Worm (Caenorhabditis elegans): ENCODE measurements around the gene rrp-1.
A peak's percentile ranks its signal among the peaks of the same experiment; 100 is the strongest.

Gene rrp-1

ce11 chrIV:9993403-9994132 is 11.5 kb upstream of the rrp-1 start (continued):
- TF ChIP-seq zfp-2 (tag; optimal IDR thresholded peaks at IDR 0.05) (no peak), nhr-48 (tag; optimal IDR thresholded peaks at IDR 0.05) (no peak), snpc-1.2 (GFP tag; IDR thresholded peaks at IDR 0.05) (0 out of 2 replicates have a peak, but pooled peaks have one; percentile 28), ces-1 (GFP tag; optimal IDR thresholded peaks at IDR 0.05) (no peak), mes-2 (tag; optimal IDR thresholded peaks at IDR 0.05; ENCODE audit: poor library complexity, severe bottlenecking) (no peak), vab-7 (GFP tag; IDR thresholded peaks at IDR 0.05) (no peak), nhr-28 (tag; optimal IDR thresholded peaks at IDR 0.05) (peak; percentile 67), nhr-11 (tag; optimal IDR thresholded peaks at IDR 0.05) (no peak), lin-38 (GFP tag; IDR thresholded peaks at IDR 0.05) (peak; percentile 36), nhr-77 (tag; optimal IDR thresholded peaks at IDR 0.05) (no peak), duxl-1 (tag; optimal IDR thresholded peaks at IDR 0.05; ENCODE audit: poor library complexity) (no peak), tra-1 (GFP tag; IDR thresholded peaks at IDR 0.05) (no peak), D1046.2 (GFP tag; IDR thresholded peaks at IDR 0.05) (no peak), spr-1 (tag; optimal IDR thresholded peaks at IDR 0.05) (no peak), Y105C5A.15 (GFP tag; IDR thresholded peaks at IDR 0.05) (no peak), ceh-32 (tag; optimal IDR thresholded peaks at IDR 0.05; ENCODE audit: poor library complexity) (no peak), ctbp-1 (GFP tag; IDR thresholded peaks at IDR 0.05) (no peak), zip-11 (GFP tag; IDR thresholded peaks at IDR 0.05) (no peak), sdz-12 (GFP tag; optimal IDR thresholded peaks at IDR 0.05) (no peak), T26A8.4 (GFP tag; IDR thresholded peaks at IDR 0.05) (no peak), unc-130 (GFP tag; optimal IDR thresholded peaks at IDR 0.05) (no peak), dmd-6 (GFP tag; IDR thresholded peaks at IDR 0.05) (no peak), F44E2.7 (GFP tag; IDR thresholded peaks at IDR 0.05) (no peak), mxl-2 (GFP tag; conservative IDR thresholded peaks at IDR 0.05) (no peak), ZK337.2 (GFP tag; IDR thresholded peaks at IDR 0.05) (no peak), Y48G9A.11 (GFP tag; IDR thresholded peaks at IDR 0.05) (no peak), unc-39 (tag; optimal IDR thresholded peaks at IDR 0.05) (no peak), ztf-11 (tag; optimal IDR thresholded peaks at IDR 0.05) (no peak), unc-62 (GFP tag; optimal IDR thresholded peaks at IDR 0.05 in 1 of 2) (peak in 1 of 2 experiments; percentile 6), unc-62 (tag; optimal IDR thresholded peaks at IDR 0.05) (no peak), F26F4.8 (GFP tag; conservative IDR thresholded peaks at IDR 0.05) (no peak), ceh-62 (tag; optimal IDR thresholded peaks at IDR 0.05) (no peak), zag-1 (tag; optimal IDR thresholded peaks at IDR 0.05) (no peak), dpl-1 (GFP tag; optimal IDR thresholded peaks at IDR 0.05) (no peak), R02D3.7 (tag; optimal IDR thresholded peaks at IDR 0.05) (no peak), zfp-3 (GFP tag; conservative IDR thresholded peaks at IDR 0.05) (no peak), saeg-2 (GFP tag; IDR thresholded peaks at IDR 0.05) (0 out of 2 replicates have a peak, but pooled peaks have one; percentile 5), madf-5 (GFP tag; IDR thresholded peaks at IDR 0.05) (no peak), aly-2 (tag; optimal IDR thresholded peaks at IDR 0.05) (no peak), madf-9 (GFP tag; conservative IDR thresholded peaks at IDR 0.05) (no peak), nhr-10 (tag; optimal IDR thresholded peaks at IDR 0.05) (no peak), nhr-237 (tag; optimal IDR thresholded peaks at IDR 0.05) (no peak), ceh-44 (GFP tag; IDR thresholded peaks at IDR 0.05) (no peak), egl-43 (GFP tag; IDR thresholded peaks at IDR 0.05) (no peak), hmg-1.1 (GFP tag; IDR thresholded peaks at IDR 0.05) (no peak), egl-27 (tag; optimal IDR thresholded peaks at IDR 0.05) (no peak), lin-1 (GFP tag; IDR thresholded peaks at IDR 0.05) (no peak), lir-3 (tag; optimal IDR thresholded peaks at IDR 0.05) (no peak), skn-1 (tag; optimal IDR thresholded peaks at IDR 0.05) (no peak), lin-29 (GFP tag; IDR thresholded peaks at IDR 0.05) (no peak), fos-1 (tag; optimal IDR thresholded peaks at IDR 0.05) (no peak), attf-4 (tag; optimal IDR thresholded peaks at IDR 0.05) (no peak)
